Fruit fly (Drosophila melanogaster): ENCODE measurements around the gene ND-39.

Gene ND-39

dm6 chr3L:20526143-20526195, 34.1 kb downstream of the ND-39 start, which contains the start of gene Pss:
TSS of gene Pss (minus strand) at chr3L:20526174.
- no peak for TF ChIP-seq dl (GFP tag; optimal IDR thresholded peaks at IDR 0.05; ENCODE audit: insufficient read depth in 1 of 2, partially characterized antibody in 2 of 2)
- TF ChIP-seq GATAd (GFP tag; optimal IDR thresholded peaks at IDR 0.05) = no peak
- no peak for TF ChIP-seq CrebA (GFP tag; optimal IDR thresholded peaks at IDR 0.05; ENCODE audit: borderline replicate concordance)
- TF ChIP-seq Hr83 (GFP tag; optimal IDR thresholded peaks at IDR 0.05; ENCODE audit: poor library complexity, severe bottlenecking) = no peak
- no peak for TF ChIP-seq dmrt93B (GFP tag; optimal IDR thresholded peaks at IDR 0.05)
- TF ChIP-seq br (GFP tag; optimal IDR thresholded peaks at IDR 0.05) = no peak
- TF ChIP-seq fru (GFP tag; optimal IDR thresholded peaks at IDR 0.05) = no peak
- no peak for TF ChIP-seq rgr (GFP tag; optimal IDR thresholded peaks at IDR 0.05)
- TF ChIP-seq Dfd (GFP tag; optimal IDR thresholded peaks at IDR 0.05) = no peak
- no peak for TF ChIP-seq CG9705 (GFP tag; optimal IDR thresholded peaks at IDR 0.05)
- no peak for TF ChIP-seq N (GFP tag; optimal IDR thresholded peaks at IDR 0.05)
- TF ChIP-seq usp (GFP tag; optimal IDR thresholded peaks at IDR 0.05) = no peak
- TF ChIP-seq psq (GFP tag; optimal IDR thresholded peaks at IDR 0.05) = no peak
- no peak for TF ChIP-seq Vsx2 (GFP tag; optimal IDR thresholded peaks at IDR 0.05; ENCODE audit: partially characterized antibody)
- TF ChIP-seq Myc (optimal IDR thresholded peaks at IDR 0.05) = no peak
- no peak for TF ChIP-seq HLH106 (tag; optimal IDR thresholded peaks at IDR 0.05)
- no peak for TF ChIP-seq OdsH (GFP tag; optimal IDR thresholded peaks at IDR 0.05)
- TF ChIP-seq dsf (GFP tag; optimal IDR thresholded peaks at IDR 0.05; ENCODE audit: borderline replicate concordance) = no peak
- no peak for TF ChIP-seq ey (GFP tag; optimal IDR thresholded peaks at IDR 0.05)

- TF ChIP-seq pan (optimal IDR thresholded peaks at IDR 0.05) = no peak
- TF ChIP-seq lola (GFP tag; optimal IDR thresholded peaks at IDR 0.05) = no peak
- no peak for TF ChIP-seq Abd-B (GFP tag; optimal IDR thresholded peaks at IDR 0.05)
- no peak for TF ChIP-seq Dif (GFP tag; optimal IDR thresholded peaks at IDR 0.05; ENCODE audit: partially characterized antibody)
- peak; percentile 90 for TF ChIP-seq woc (GFP tag; optimal IDR thresholded peaks at IDR 0.05)
- TF ChIP-seq CG32264 (GFP tag; optimal IDR thresholded peaks at IDR 0.05) = peak; percentile 59
- TF ChIP-seq CG9705 (GFP tag; optimal IDR thresholded peaks at IDR 0.05) = peak; percentile 96
- TF ChIP-seq Hr78 (GFP tag; optimal IDR thresholded peaks at IDR 0.05) = no peak
- TF ChIP-seq h (GFP tag; optimal IDR thresholded peaks at IDR 0.05) = peak; percentile 95
- peak; percentile 95 for TF ChIP-seq dmrt93B (GFP tag; optimal IDR thresholded peaks at IDR 0.05)
- peak; percentile 20 for TF ChIP-seq Myc (optimal IDR thresholded peaks at IDR 0.05)
- TF ChIP-seq usp (GFP tag; optimal IDR thresholded peaks at IDR 0.05) = no peak
- peak; percentile 94 for TF ChIP-seq fru (GFP tag; optimal IDR thresholded peaks at IDR 0.05)
- TF ChIP-seq GATAd (GFP tag; optimal IDR thresholded peaks at IDR 0.05) = no peak
- TF ChIP-seq Hr83 (GFP tag; optimal IDR thresholded peaks at IDR 0.05; ENCODE audit: poor library complexity, severe bottlenecking) = peak; percentile 32
- TF ChIP-seq Mio (GFP tag; optimal IDR thresholded peaks at IDR 0.05) = peak; percentile 71
- TF ChIP-seq OdsH (GFP tag; optimal IDR thresholded peaks at IDR 0.05) = peak; percentile 92
- TF ChIP-seq sv (GFP tag; optimal IDR thresholded peaks at IDR 0.05) = peak; percentile 93
- TF ChIP-seq jim (GFP tag; optimal IDR thresholded peaks at IDR 0.05) = no peak
- TF ChIP-seq Sp1 (GFP tag; optimal IDR thresholded peaks at IDR 0.05) = peak; percentile 95
- TF ChIP-seq Jra (GFP tag; optimal IDR thresholded peaks at IDR 0.05) = peak; percentile 90
- peak; percentile 91 for TF ChIP-seq psq (GFP tag; optimal IDR thresholded peaks at IDR 0.05)
- peak; percentile 91 for TF ChIP-seq brk (GFP tag; optimal IDR thresholded peaks at IDR 0.05)
- TF ChIP-seq sage (GFP tag; optimal IDR thresholded peaks at IDR 0.05) = peak; percentile 68
- TF ChIP-seq ey (GFP tag; optimal IDR thresholded peaks at IDR 0.05) = peak; percentile 95
- peak; percentile 87 for TF ChIP-seq dsf (GFP tag; optimal IDR thresholded peaks at IDR 0.05; ENCODE audit: borderline replicate concordance)
- peak; percentile 27 for TF ChIP-seq Rel (GFP tag; optimal IDR thresholded peaks at IDR 0.05)
- TF ChIP-seq Rel (tag; optimal IDR thresholded peaks at IDR 0.05) = peak; percentile 74
- peak; percentile 93 for TF ChIP-seq Hnf4 (GFP tag; optimal IDR thresholded peaks at IDR 0.05)
- TF ChIP-seq foxo (GFP tag; optimal IDR thresholded peaks at IDR 0.05) = peak in 1 of 2 experiments; percentile 96
- no peak for TF ChIP-seq dl (GFP tag; optimal IDR thresholded peaks at IDR 0.05; ENCODE audit: insufficient read depth in 1 of 2, partially characterized antibody in 2 of 2)
- no peak for TF ChIP-seq Vsx2 (GFP tag; optimal IDR thresholded peaks at IDR 0.05; ENCODE audit: partially characterized antibody)
- peak; percentile 95 for TF ChIP-seq rgr (GFP tag; optimal IDR thresholded peaks at IDR 0.05)
- no peak for TF ChIP-seq CrebA (GFP tag; optimal IDR thresholded peaks at IDR 0.05; ENCODE audit: borderline replicate concordance)
- no peak for TF ChIP-seq N (GFP tag; optimal IDR thresholded peaks at IDR 0.05)
- TF ChIP-seq Dfd (GFP tag; optimal IDR thresholded peaks at IDR 0.05) = no peak
- no peak for TF ChIP-seq tai (GFP tag; optimal IDR thresholded peaks at IDR 0.05)
- peak; percentile 91 for TF ChIP-seq br (GFP tag; optimal IDR thresholded peaks at IDR 0.05)
- peak; percentile 97 for TF ChIP-seq HLH106 (tag; optimal IDR thresholded peaks at IDR 0.05)
Measured at dm6 chr3L:20526196-20526740, 34.4 kb downstream of the ND-39 start, which contains the start of gene Nubp2. TSS of gene Nubp2 (plus strand) at chr3L:20526576.
